Fruit fly (Drosophila melanogaster): ENCODE results near the gene CG17839.
A peak's percentile ranks its signal among the peaks of the same experiment; 100 is the strongest.

CG17839 gene

dm6 chr3L:14781863-14782218 lies 23.1 kb upstream of the CG17839 start:
- TF ChIP-seq CG12605 (GFP tag; IDR thresholded peaks at IDR 0.05), result no peak
- no peak for TF ChIP-seq CG8301 (tag; optimal IDR thresholded peaks at IDR 0.05)
- no peak for TF ChIP-seq CG17806 (tag; optimal IDR thresholded peaks at IDR 0.05)
- no peak for TF ChIP-seq CG8159 (tag; optimal IDR thresholded peaks at IDR 0.05)
- no peak for TF ChIP-seq gl (tag; optimal IDR thresholded peaks at IDR 0.05)
- no peak for TF ChIP-seq Ets98B (GFP tag; IDR thresholded peaks at IDR 0.05)

DNA sequence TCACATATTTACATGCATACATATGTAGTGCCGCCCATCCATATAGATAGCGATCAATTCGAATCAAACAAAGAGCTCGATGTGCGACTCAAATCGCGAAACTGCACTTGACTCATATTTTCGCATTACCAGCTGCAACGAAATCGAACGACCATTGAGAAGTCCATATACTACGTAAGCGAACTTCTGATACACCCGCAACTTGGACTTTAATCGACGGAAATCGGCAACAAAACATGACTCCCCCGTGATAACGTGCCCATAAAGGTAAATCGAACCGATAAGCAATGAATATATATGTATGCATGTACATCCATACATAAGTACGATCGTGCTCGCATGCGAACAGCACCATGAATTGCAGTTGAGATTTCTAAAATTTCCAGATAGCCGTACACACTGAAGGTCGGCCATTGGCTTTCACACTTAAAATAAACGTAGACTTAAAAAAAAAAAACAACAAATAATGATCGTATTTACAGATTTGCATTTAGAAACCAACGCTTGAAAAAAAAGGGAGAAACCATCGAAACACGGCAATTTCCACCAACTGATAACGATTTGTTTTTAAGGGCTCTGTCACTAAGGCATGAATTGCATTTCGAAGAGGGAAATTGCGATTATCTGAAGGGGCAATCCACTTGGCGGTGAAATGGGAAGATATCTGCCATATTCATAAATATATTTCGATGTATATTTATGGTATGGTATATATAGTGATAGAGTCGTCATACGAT lies 22.1 kb upstream of the CG17839 start:
- TF ChIP-seq CG12605 (GFP tag; IDR thresholded peaks at IDR 0.05) (no peak), CG14655 (GFP tag; optimal IDR thresholded peaks at IDR 0.05) (no peak), gl (tag; optimal IDR thresholded peaks at IDR 0.05) (peak; percentile 23), CG8301 (tag; optimal IDR thresholded peaks at IDR 0.05) (no peak), CG8159 (tag; optimal IDR thresholded peaks at IDR 0.05) (no peak), D1 (tag; optimal IDR thresholded peaks at IDR 0.05) (no peak), EcR (GFP tag; optimal IDR thresholded peaks at IDR 0.05) (peak; percentile 1), rn (GFP tag; IDR thresholded peaks at IDR 0.05) (no peak)

DNA sequence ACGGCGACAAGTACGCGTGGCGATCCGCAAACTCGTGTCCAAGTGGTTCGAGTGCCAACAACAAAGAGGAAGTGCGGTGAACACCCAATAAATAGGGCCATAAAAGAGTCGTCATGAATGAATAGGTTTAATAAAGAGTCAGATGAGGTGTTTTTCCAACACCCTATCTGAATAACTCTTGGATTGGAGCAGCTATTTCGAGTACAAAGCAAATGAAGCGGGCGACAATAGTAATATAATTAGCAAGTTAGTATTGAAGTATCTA lies 21.6 kb upstream of the CG17839 start:
- no peak for TF ChIP-seq Ets98B (GFP tag; IDR thresholded peaks at IDR 0.05)
- TF ChIP-seq gl (tag; optimal IDR thresholded peaks at IDR 0.05), result no peak
- no peak for TF ChIP-seq D1 (tag; optimal IDR thresholded peaks at IDR 0.05)
- TF ChIP-seq CG10348 (GFP tag; IDR thresholded peaks at IDR 0.05), result no peak
- TF ChIP-seq CG15710 (tag; optimal IDR thresholded peaks at IDR 0.05), result no peak
- no peak for TF ChIP-seq Pif1A (GFP tag; optimal IDR thresholded peaks at IDR 0.05)

DNA sequence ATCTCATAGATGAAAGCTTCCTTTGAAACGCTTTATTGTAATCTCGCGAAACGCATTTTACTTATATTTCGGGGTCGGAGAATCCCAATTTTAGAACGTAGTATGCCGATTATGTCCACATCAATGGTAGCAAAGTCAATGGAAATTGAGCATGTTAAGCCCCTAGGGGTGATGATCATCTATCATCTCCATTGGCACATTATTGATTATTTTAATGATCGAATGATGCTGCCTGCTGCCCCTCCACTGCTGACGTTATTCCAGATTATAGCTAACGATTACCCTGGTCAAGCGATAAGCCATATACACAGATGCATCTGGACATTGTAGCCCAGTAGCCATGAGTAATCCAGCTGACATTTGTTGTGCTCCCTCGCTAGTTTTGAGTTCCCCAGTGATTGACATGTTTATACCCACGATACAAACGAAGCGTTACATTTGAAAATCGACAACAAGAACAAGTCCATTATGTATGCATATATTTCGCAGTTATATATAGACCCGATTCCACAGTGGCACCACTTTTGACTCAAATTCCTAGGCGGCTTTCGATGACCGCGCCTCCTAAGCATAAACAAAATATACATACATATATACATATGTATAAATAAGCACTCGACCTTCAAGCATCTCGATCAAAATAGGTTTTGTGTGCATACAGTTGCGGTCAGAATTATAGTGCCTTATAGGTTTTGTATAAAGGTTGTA lies 20.5 kb upstream of the CG17839 start:
- no peak for TF ChIP-seq CG9948 (tag; optimal IDR thresholded peaks at IDR 0.05)
- TF ChIP-seq CG8301 (tag; optimal IDR thresholded peaks at IDR 0.05), result no peak
- TF ChIP-seq gl (tag; optimal IDR thresholded peaks at IDR 0.05), result no peak
- TF ChIP-seq CG32121 (GFP tag; IDR thresholded peaks at IDR 0.05), result no peak
- TF ChIP-seq Snoo (tag; optimal IDR thresholded peaks at IDR 0.05), result no peak
- no peak for TF ChIP-seq CG17806 (tag; optimal IDR thresholded peaks at IDR 0.05)
- no peak for TF ChIP-seq CG4496 (GFP tag; IDR thresholded peaks at IDR 0.05)
- TF ChIP-seq rn (GFP tag; IDR thresholded peaks at IDR 0.05), result no peak
- no peak for TF ChIP-seq CG12605 (GFP tag; IDR thresholded peaks at IDR 0.05)
- TF ChIP-seq Pif1A (GFP tag; optimal IDR thresholded peaks at IDR 0.05), result no peak
- TF ChIP-seq CG14655 (GFP tag; optimal IDR thresholded peaks at IDR 0.05), result no peak
- no peak for TF ChIP-seq CG8159 (tag; optimal IDR thresholded peaks at IDR 0.05)
- TF ChIP-seq EcR (GFP tag; optimal IDR thresholded peaks at IDR 0.05), result no peak
- no peak for TF ChIP-seq CG10348 (GFP tag; IDR thresholded peaks at IDR 0.05)
- TF ChIP-seq CG34367 (tag; optimal IDR thresholded peaks at IDR 0.05), result no peak
- TF ChIP-seq fd96Ca (GFP tag; IDR thresholded peaks at IDR 0.05), result no peak

DNA sequence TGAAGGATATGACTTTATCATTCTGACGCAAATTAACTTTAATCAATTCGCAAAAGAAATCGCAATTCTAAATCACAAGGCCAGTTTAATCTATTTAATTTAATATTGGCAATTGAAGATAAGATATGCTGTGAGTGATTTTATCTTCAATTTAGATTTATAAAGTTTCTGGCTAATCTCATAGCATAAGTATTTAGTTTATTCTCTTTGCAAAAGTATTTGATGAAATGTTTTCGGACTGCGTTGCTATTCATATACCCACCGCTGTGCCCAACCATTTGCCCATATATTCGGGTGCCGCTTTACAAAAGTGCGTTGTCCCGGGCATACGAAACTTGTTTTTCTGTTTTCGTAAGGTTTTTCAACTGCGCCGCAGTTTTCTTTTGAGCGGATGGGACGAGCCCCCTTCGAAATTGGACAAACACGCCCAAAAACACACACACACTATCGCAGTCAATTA lies 20.0 kb upstream of the CG17839 start:
- TF ChIP-seq EcR (GFP tag; optimal IDR thresholded peaks at IDR 0.05) (no peak), fd96Ca (GFP tag; IDR thresholded peaks at IDR 0.05) (no peak), CG34367 (tag; optimal IDR thresholded peaks at IDR 0.05) (peak; percentile 71), Pif1A (GFP tag; optimal IDR thresholded peaks at IDR 0.05) (peak; percentile 69), CG17806 (tag; optimal IDR thresholded peaks at IDR 0.05) (peak; percentile 78), gl (tag; optimal IDR thresholded peaks at IDR 0.05) (peak; percentile 18), CG12605 (GFP tag; IDR thresholded peaks at IDR 0.05) (peak; percentile 56), CG15710 (tag; optimal IDR thresholded peaks at IDR 0.05) (peak; percentile 78), D1 (tag; optimal IDR thresholded peaks at IDR 0.05) (peak; percentile 77), CG4496 (GFP tag; IDR thresholded peaks at IDR 0.05) (no peak; the same call in 1 of the 3 replicates), CG32121 (GFP tag; IDR thresholded peaks at IDR 0.05) (peak; percentile 78), Ets98B (GFP tag; IDR thresholded peaks at IDR 0.05) (peak; percentile 52), CG14655 (GFP tag; optimal IDR thresholded peaks at IDR 0.05) (peak; percentile 91), Pif1B (GFP tag; optimal IDR thresholded peaks at IDR 0.05) (peak; percentile 49), Snoo (tag; optimal IDR thresholded peaks at IDR 0.05) (peak; percentile 73), CG8301 (tag; optimal IDR thresholded peaks at IDR 0.05) (peak; percentile 90), CG8159 (tag; optimal IDR thresholded peaks at IDR 0.05) (peak; percentile 79), CG10348 (GFP tag; IDR thresholded peaks at IDR 0.05) (no peak; the same call in 1 of the 2 replicates), rn (GFP tag; IDR thresholded peaks at IDR 0.05) (peak; percentile 56), CG13204 (GFP tag; optimal IDR thresholded peaks at IDR 0.05) (no peak), CG9948 (tag; optimal IDR thresholded peaks at IDR 0.05) (peak; percentile 82)

DNA sequence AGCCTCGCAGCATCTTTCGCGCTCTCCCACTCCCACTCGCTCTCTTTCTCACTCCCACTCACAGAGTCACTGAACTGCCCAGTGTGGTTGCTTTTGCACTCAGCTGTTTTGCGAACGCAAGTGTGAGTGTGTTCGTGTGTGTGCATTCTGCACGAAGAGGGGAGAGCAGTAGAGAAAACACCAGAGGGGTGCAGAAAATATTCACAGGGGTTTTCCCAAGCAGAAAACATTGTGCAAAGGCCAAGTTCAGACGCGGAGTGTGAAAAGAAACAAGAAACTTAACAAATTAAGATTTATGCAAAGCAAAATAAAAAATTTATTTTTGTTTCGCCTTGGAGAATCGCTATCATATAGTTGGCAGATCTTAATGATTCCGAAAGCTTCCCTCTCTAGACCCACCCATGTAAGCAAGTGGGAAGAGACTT lies 19.4 kb upstream of the CG17839 start:
- peak; percentile 87 for TF ChIP-seq fd96Ca (GFP tag; IDR thresholded peaks at IDR 0.05)
- peak; percentile 50; the same call in 1 of the 2 replicates for TF ChIP-seq CG10348 (GFP tag; IDR thresholded peaks at IDR 0.05)
- TF ChIP-seq Snoo (tag; optimal IDR thresholded peaks at IDR 0.05), result peak; percentile 42
- TF ChIP-seq Ets98B (GFP tag; IDR thresholded peaks at IDR 0.05), result peak; percentile 83
- peak; percentile 57; the same call in 1 of the 2 replicates for TF ChIP-seq rn (GFP tag; IDR thresholded peaks at IDR 0.05)
- peak; percentile 86 for TF ChIP-seq Pif1A (GFP tag; optimal IDR thresholded peaks at IDR 0.05)
- TF ChIP-seq Pif1B (GFP tag; optimal IDR thresholded peaks at IDR 0.05), result peak; percentile 61
- peak; percentile 85 for TF ChIP-seq CG14655 (GFP tag; optimal IDR thresholded peaks at IDR 0.05)
- TF ChIP-seq CG13204 (GFP tag; optimal IDR thresholded peaks at IDR 0.05), result peak; percentile 35
- peak; percentile 68 for TF ChIP-seq CG15710 (tag; optimal IDR thresholded peaks at IDR 0.05)
- peak; percentile 53 for TF ChIP-seq CG34367 (tag; optimal IDR thresholded peaks at IDR 0.05)
- TF ChIP-seq CG8301 (tag; optimal IDR thresholded peaks at IDR 0.05), result peak; percentile 85
- peak; percentile 74 for TF ChIP-seq CG8159 (tag; optimal IDR thresholded peaks at IDR 0.05)
- peak; percentile 98 for TF ChIP-seq EcR (GFP tag; optimal IDR thresholded peaks at IDR 0.05)
- TF ChIP-seq D1 (tag; optimal IDR thresholded peaks at IDR 0.05), result no peak
- TF ChIP-seq CG32121 (GFP tag; IDR thresholded peaks at IDR 0.05), result peak; percentile 84
- peak; percentile 73 for TF ChIP-seq CG17806 (tag; optimal IDR thresholded peaks at IDR 0.05)
- peak; percentile 54 for TF ChIP-seq CG12605 (GFP tag; IDR thresholded peaks at IDR 0.05)
- peak; percentile 5 for TF ChIP-seq gl (tag; optimal IDR thresholded peaks at IDR 0.05)
- TF ChIP-seq CG4496 (GFP tag; IDR thresholded peaks at IDR 0.05), result peak; percentile 82; the same call in 2 of the 3 replicates
- peak; percentile 73 for TF ChIP-seq CG9948 (tag; optimal IDR thresholded peaks at IDR 0.05)

Data from whole organism, pupa.